Worm (Caenorhabditis elegans): ENCODE measurements around the gene ser-1.

- TF ChIP-seq ceh-36 (tag; optimal IDR thresholded peaks at IDR 0.05): no peak
- TF ChIP-seq aly-1 (tag; optimal IDR thresholded peaks at IDR 0.05): no peak
Observed at ce11 chrX:16558117-16558516, 21.4 kb upstream of the ser-1 start, which contains the start of gene K08B5.1.
